Fruit fly (Drosophila melanogaster) whole organism, wandering third instar larva: ENCODE measurements around the gene Fign.
A peak's percentile ranks its signal among the peaks of the same experiment; 100 is the strongest.

ENCODE experiments used
- Abd-B ChIP-seq: fragments of >200 bp; optimal IDR thresholded peaks from 2 replicates; lab custom pipeline; 2017; ENCODE audit warnings: missing biosample characterization, missing genetic modification characterization
- CG32264 ChIP-seq: fragments of 200-800 bp; sonication (Bioruptor generic); optimal IDR thresholded peaks from 2 replicates; lab custom pipeline; 2016; ENCODE audit warnings: missing biosample characterization, missing genetic modification characterization
- CG9705 ChIP-seq: fragments of 200-800 bp; sonication (Bioruptor generic); optimal IDR thresholded peaks from 2 replicates; lab custom pipeline; 2018; ENCODE audit warnings: missing biosample characterization, mild to moderate bottlenecking, missing genetic modification characterization
- CrebA ChIP-seq: fragments of 200-800 bp; sonication (Bioruptor generic); optimal IDR thresholded peaks from 2 replicates; lab custom pipeline; 2016; ENCODE audit warnings: missing biosample characterization, mild to moderate bottlenecking, missing genetic modification characterization, borderline replicate concordance
- Dfd ChIP-seq: fragments of >200 bp; optimal IDR thresholded peaks from 2 replicates; lab custom pipeline; 2017; ENCODE audit warnings: missing biosample characterization, missing genetic modification characterization
- Dif ChIP-seq: fragments of 200-275, 200-300 bp; sonication (Bioruptor generic); optimal IDR thresholded peaks from 2 replicates; lab custom pipeline; 2018; ENCODE audit warnings: missing biosample characterization, missing genetic modification characterization; ENCODE audit not compliant: partially characterized antibody
- GATAd ChIP-seq: sonication (Bioruptor generic); optimal IDR thresholded peaks from 2 replicates; lab custom pipeline; 2016; ENCODE audit warnings: missing biosample characterization, missing genetic modification characterization
- HLH106 ChIP-seq: fragments of 200-800 bp; optimal IDR thresholded peaks from 3 replicates; lab custom pipeline; 2019; ENCODE audit warnings: missing biosample characterization, mild to moderate bottlenecking, missing genetic modification characterization, moderate library complexity
- Hnf4 ChIP-seq: fragments of 200-800 bp; sonication (Bioruptor generic); optimal IDR thresholded peaks from 2 replicates; lab custom pipeline; 2016; ENCODE audit warnings: missing biosample characterization, mild to moderate bottlenecking, missing genetic modification characterization
- Hr78 ChIP-seq: fragments of >200 bp; optimal IDR thresholded peaks from 2 replicates; lab custom pipeline; 2017; ENCODE audit warnings: missing biosample characterization, missing genetic modification characterization
- Hr83 ChIP-seq: fragments of 200-300 bp; sonication (Bioruptor generic); optimal IDR thresholded peaks from 2 replicates; lab custom pipeline; 2016; ENCODE audit warnings: missing biosample characterization, mild to moderate bottlenecking, missing genetic modification characterization, moderate library complexity; ENCODE audit not compliant: poor library complexity, severe bottlenecking
- Jra ChIP-seq: sonication (Bioruptor generic); optimal IDR thresholded peaks from 2 replicates; lab custom pipeline; 2016; ENCODE audit warnings: missing biosample characterization, missing genetic modification characterization
- Mio ChIP-seq: sonication (Bioruptor generic); optimal IDR thresholded peaks from 2 replicates; lab custom pipeline; 2016; ENCODE audit warnings: missing biosample characterization, missing genetic modification characterization
- Myc ChIP-seq: fragments of >200 bp; optimal IDR thresholded peaks from 2 replicates; lab custom pipeline; 2017
- N ChIP-seq: fragments of >200 bp; optimal IDR thresholded peaks from 2 replicates; lab custom pipeline; 2018; ENCODE audit warnings: missing biosample characterization, missing external identifiers, missing genetic modification characterization
- OdsH ChIP-seq: fragments of 200-800 bp; sonication (Bioruptor generic); optimal IDR thresholded peaks from 2 replicates; lab custom pipeline; 2016; ENCODE audit warnings: missing biosample characterization, mild to moderate bottlenecking, missing genetic modification characterization
- Rel ChIP-seq, 2 experiments: fragments of 200-800 bp; sonication (Bioruptor generic) in 1 of 2; optimal IDR thresholded peaks; 2 replicates in 1 of 2; 3 replicates in 1 of 2; lab custom pipeline; 2016 to 2019; ENCODE audit warnings: mild to moderate bottlenecking in 2 of 2, missing biosample characterization in 2 of 2, missing genetic modification characterization in 2 of 2, moderate library complexity in 1 of 2
- Sp1 ChIP-seq: fragments of 200-800 bp; sonication (Bioruptor generic); optimal IDR thresholded peaks from 3 replicates; lab custom pipeline; 2019; ENCODE audit warnings: missing biosample characterization, mild to moderate bottlenecking, missing genetic modification characterization, moderate library complexity
- Vsx2 ChIP-seq: fragments of 200-300, 225-300 bp; sonication (Bioruptor generic); optimal IDR thresholded peaks from 2 replicates; lab custom pipeline; 2018; ENCODE audit warnings: missing biosample characterization, missing genetic modification characterization; ENCODE audit not compliant: partially characterized antibody
- br ChIP-seq: fragments of 200-800 bp; sonication (Bioruptor generic); optimal IDR thresholded peaks from 2 replicates; lab custom pipeline; 2016; ENCODE audit warnings: missing biosample characterization, missing genetic modification characterization
- brk ChIP-seq: fragments of 200-800 bp; sonication (Bioruptor generic); optimal IDR thresholded peaks from 2 replicates; lab custom pipeline; 2016; ENCODE audit warnings: missing biosample characterization, mild to moderate bottlenecking, missing genetic modification characterization
- dl ChIP-seq, 2 experiments: fragments of 175-275, 200-275 bp in 1 of 2; fragments of 200-275 bp in 1 of 2; sonication (Bioruptor generic); optimal IDR thresholded peaks; lab custom pipeline; 2018; ENCODE audit warnings: mild to moderate bottlenecking in 2 of 2, missing biosample characterization in 2 of 2, missing genetic modification characterization in 2 of 2, moderate library complexity in 2 of 2; ENCODE audit not compliant: partially characterized antibody in 2 of 2, insufficient read depth in 1 of 2
- dmrt93B ChIP-seq: fragments of 200-800 bp; sonication (Bioruptor generic); optimal IDR thresholded peaks from 2 replicates; lab custom pipeline; 2018; ENCODE audit warnings: missing biosample characterization, mild to moderate bottlenecking, missing genetic modification characterization
- dsf ChIP-seq: sonication (Bioruptor generic); optimal IDR thresholded peaks from 2 replicates; lab custom pipeline; 2016; ENCODE audit warnings: missing biosample characterization, missing genetic modification characterization, borderline replicate concordance
- ey ChIP-seq: fragments of 200-800 bp; sonication (Bioruptor generic); optimal IDR thresholded peaks from 2 replicates; lab custom pipeline; 2016; ENCODE audit warnings: missing biosample characterization, missing genetic modification characterization
- foxo ChIP-seq, 2 experiments: fragments of 200-800 bp; sonication (Bioruptor generic); optimal IDR thresholded peaks; 2 replicates in 1 of 2; 3 replicates in 1 of 2; lab custom pipeline; 2016 to 2017; ENCODE audit warnings: missing biosample characterization in 2 of 2, missing genetic modification characterization in 2 of 2
- fru ChIP-seq: fragments of 200-800 bp; sonication (Bioruptor generic); optimal IDR thresholded peaks from 3 replicates; lab custom pipeline; 2016; ENCODE audit warnings: missing biosample characterization, mild to moderate bottlenecking, missing genetic modification characterization
- h ChIP-seq: fragments of 200-800 bp; sonication (Bioruptor generic); optimal IDR thresholded peaks from 3 replicates; lab custom pipeline; 2016; ENCODE audit warnings: missing biosample characterization, mild to moderate bottlenecking, missing genetic modification characterization
- jim ChIP-seq: fragments of 175-275, 200-325 bp; sonication (Bioruptor generic); optimal IDR thresholded peaks from 2 replicates; lab custom pipeline; 2016; ENCODE audit warnings: missing biosample characterization, mild to moderate bottlenecking, missing genetic modification characterization
- lola ChIP-seq: fragments of >200 bp; optimal IDR thresholded peaks from 2 replicates; lab custom pipeline; 2017; ENCODE audit warnings: missing biosample characterization, missing genetic modification characterization
- pan ChIP-seq: fragments of >200 bp; optimal IDR thresholded peaks from 2 replicates; lab custom pipeline; 2017
- psq ChIP-seq: fragments of 200-800 bp; sonication (Bioruptor generic); optimal IDR thresholded peaks from 3 replicates; lab custom pipeline; 2017; ENCODE audit warnings: missing biosample characterization, mild to moderate bottlenecking, missing genetic modification characterization, moderate library complexity
- rgr ChIP-seq: fragments of 200-800 bp; sonication (Bioruptor generic); optimal IDR thresholded peaks from 3 replicates; lab custom pipeline; 2016; ENCODE audit warnings: missing biosample characterization, mild to moderate bottlenecking, missing genetic modification characterization
- sage ChIP-seq: fragments of 200-800 bp; sonication (Bioruptor generic); optimal IDR thresholded peaks from 2 replicates; lab custom pipeline; 2016; ENCODE audit warnings: missing biosample characterization, mild to moderate bottlenecking, missing genetic modification characterization
- sv ChIP-seq: fragments of 200-800 bp; sonication (Bioruptor generic); optimal IDR thresholded peaks from 3 replicates; lab custom pipeline; 2016; ENCODE audit warnings: missing biosample characterization, missing genetic modification characterization
- tai ChIP-seq: sonication (Bioruptor generic); optimal IDR thresholded peaks from 2 replicates; lab custom pipeline; 2016; ENCODE audit warnings: missing biosample characterization, missing genetic modification characterization
- usp ChIP-seq: fragments of >200 bp; optimal IDR thresholded peaks from 2 replicates; lab custom pipeline; 2017; ENCODE audit warnings: missing biosample characterization, missing genetic modification characterization
- woc ChIP-seq: sonication (Bioruptor generic); optimal IDR thresholded peaks from 2 replicates; lab custom pipeline; 2016; ENCODE audit warnings: missing biosample characterization, mild to moderate bottlenecking, missing genetic modification characterization

Fign gene

dm6 chr2L:3339420-3339819, 19.7 kb upstream of the Fign start:
- no peak for TF ChIP-seq dmrt93B (GFP tag; lab: Kevin White, UChicago)
- TF ChIP-seq lola (GFP tag; lab: Kevin White, UChicago), result no peak
- TF ChIP-seq br (GFP tag; lab: Kevin White, UChicago), result no peak
- peak; percentile 53 for TF ChIP-seq Dfd
- peak; percentile 9 for TF ChIP-seq Sp1 (GFP tag; lab: Kevin White, UChicago)
- TF ChIP-seq rgr (GFP tag; lab: Kevin White, UChicago), result peak; percentile 3
- TF ChIP-seq Hr83 (GFP tag; lab: Kevin White, UChicago), result no peak
- TF ChIP-seq Vsx2, result no peak
- no peak for TF ChIP-seq Abd-B (GFP tag; lab: Kevin White, UChicago)
- no peak for TF ChIP-seq OdsH (GFP tag; lab: Kevin White, UChicago)
- TF ChIP-seq CG9705 (GFP tag; lab: Kevin White, UChicago), result no peak
- no peak for TF ChIP-seq GATAd (GFP tag; lab: Kevin White, UChicago)
- no peak for TF ChIP-seq jim (GFP tag; lab: Kevin White, UChicago)
- TF ChIP-seq psq (GFP tag; lab: Kevin White, UChicago), result peak; percentile 4
- TF ChIP-seq HLH106, result peak; percentile 3
- TF ChIP-seq Rel (GFP tag; optimal IDR thresholded peaks at IDR 0.05; lab: Kevin White, UChicago), result no peak
- TF ChIP-seq Rel (tag; optimal IDR thresholded peaks at IDR 0.05; lab: Kevin White, UChicago), result peak; percentile 83
- TF ChIP-seq Hnf4, result no peak
- TF ChIP-seq pan (lab: Kevin White, UChicago), result no peak
- no peak for TF ChIP-seq N (GFP tag; lab: Kevin White, UChicago)
- no peak for TF ChIP-seq Hr78
- TF ChIP-seq dsf (GFP tag; lab: Kevin White, UChicago), result no peak
- TF ChIP-seq ey (GFP tag; lab: Kevin White, UChicago), result no peak
- no peak for TF ChIP-seq tai (GFP tag; lab: Kevin White, UChicago)
- TF ChIP-seq CG32264 (GFP tag; lab: Kevin White, UChicago), result no peak

- TF ChIP-seq h (peak; percentile 30), jim (GFP tag; lab: Kevin White, UChicago) (no peak), ey (GFP tag; lab: Kevin White, UChicago) (peak; percentile 54), OdsH (GFP tag; lab: Kevin White, UChicago) (peak; percentile 36), CrebA (GFP tag; lab: Kevin White, UChicago) (peak; percentile 29), CG32264 (GFP tag; lab: Kevin White, UChicago) (no peak), br (GFP tag; lab: Kevin White, UChicago) (peak; percentile 67), Sp1 (GFP tag; lab: Kevin White, UChicago) (no peak), Mio (GFP tag; lab: Kevin White, UChicago) (no peak), dsf (GFP tag; lab: Kevin White, UChicago) (no peak), Dif (GFP tag; lab: Kevin White, UChicago) (no peak), usp (GFP tag; lab: Kevin White, UChicago) (no peak), N (GFP tag; lab: Kevin White, UChicago) (no peak), woc (no peak), pan (lab: Kevin White, UChicago) (no peak), tai (GFP tag; lab: Kevin White, UChicago) (no peak), Rel (GFP tag; optimal IDR thresholded peaks at IDR 0.05; lab: Kevin White, UChicago) (no peak), Rel (tag; optimal IDR thresholded peaks at IDR 0.05; lab: Kevin White, UChicago) (peak; percentile 83), fru (GFP tag; lab: Kevin White, UChicago) (peak; percentile 18), brk (GFP tag; lab: Kevin White, UChicago) (no peak), Hnf4 (peak; percentile 39), Abd-B (GFP tag; lab: Kevin White, UChicago) (no peak), lola (GFP tag; lab: Kevin White, UChicago) (no peak), Vsx2 (no peak), Jra (GFP tag; lab: Kevin White, UChicago) (no peak), sv (GFP tag; lab: Kevin White, UChicago) (peak; percentile 21), Hr78 (no peak), sage (peak; percentile 36), Myc (lab: Kevin White, UChicago) (no peak), GATAd (GFP tag; lab: Kevin White, UChicago) (no peak), rgr (GFP tag; lab: Kevin White, UChicago) (peak; percentile 35), HLH106 (peak; percentile 40), psq (GFP tag; lab: Kevin White, UChicago) (peak; percentile 17), Hr83 (GFP tag; lab: Kevin White, UChicago) (peak; percentile 49), dl (GFP tag; optimal IDR thresholded peaks at IDR 0.05; lab: Kevin White, UChicago; ENCODE audit: insufficient read depth in 1 of 2, partially characterized antibody in 2 of 2) (no peak), Dfd (no peak), foxo (GFP tag; optimal IDR thresholded peaks at IDR 0.05; lab: Kevin White, UChicago) (peak in 1 of 2 experiments; percentile 61), dmrt93B (GFP tag; lab: Kevin White, UChicago) (peak; percentile 28), CG9705 (GFP tag; lab: Kevin White, UChicago) (no peak)
Observed at dm6 chr2L:3338566-3339215, 19.0 kb upstream of the Fign start.
